Worm (Caenorhabditis elegans) whole organism, midembryonic: Measurements from ENCODE around the gene str-264.

Experiments used
- T22C8.4 ChIP-seq: fragments of 200-800 bp; sonication (Bioruptor generic); IDR thresholded peaks from 2 replicates; pipeline ENCODE4 v1.3.6; 2022; ENCODE audit warnings: missing genetic modification characterization, missing compliant biosample characterization
- cog-1 ChIP-seq: sonication (generic microtip); optimal IDR thresholded peaks from 2 replicates; lab custom pipeline; 2016; ENCODE audit warnings: missing genetic modification characterization, missing compliant biosample characterization
- flt-1 ChIP-seq: fragments of 200-800 bp; sonication (Bioruptor generic); IDR thresholded peaks from 2 replicates; pipeline ENCODE4 v1.3.6; 2022; ENCODE audit warnings: missing genetic modification characterization, missing compliant biosample characterization
- klf-2 ChIP-seq: fragments of 200-800 bp; sonication (Bioruptor generic); conservative IDR thresholded peaks from 2 replicates; pipeline ENCODE4 v1.3.6; 2022; ENCODE audit warnings: missing genetic modification reagents, missing genetic modification characterization, missing compliant biosample characterization
- med-1 ChIP-seq: sonication (generic microtip); optimal IDR thresholded peaks from 2 replicates; lab custom pipeline; 2017; ENCODE audit warnings: missing genetic modification characterization, mild to moderate bottlenecking, missing compliant biosample characterization, antibody characterized with exemption, missing genetic modification reagents; ENCODE audit not compliant: insufficient read depth
- ref-1 ChIP-seq: fragments of 200-800 bp; sonication (Bioruptor generic); conservative IDR thresholded peaks from 2 replicates; pipeline ENCODE4 v1.3.6; 2022; ENCODE audit warnings: missing genetic modification reagents, missing genetic modification characterization, missing compliant biosample characterization
- tab-1 ChIP-seq: fragments of 200-800 bp; sonication (Bioruptor generic); IDR thresholded peaks from 2 replicates; pipeline ENCODE4 v1.3.6; 2022; ENCODE audit warnings: missing genetic modification characterization, missing compliant biosample characterization
- ztf-23 ChIP-seq: fragments of 200-800 bp; sonication (Bioruptor generic); IDR thresholded peaks from 2 replicates; pipeline ENCODE4 v1.3.6; 2022; ENCODE audit warnings: missing genetic modification reagents, missing genetic modification characterization, missing compliant biosample characterization
- ztf-29 ChIP-seq: fragments of 200-800 bp; sonication (Bioruptor generic); IDR thresholded peaks from 2 replicates; pipeline ENCODE4 v1.3.6; 2022; ENCODE audit warnings: missing genetic modification reagents, missing genetic modification characterization, missing compliant biosample characterization

The str-264 gene

DNA sequence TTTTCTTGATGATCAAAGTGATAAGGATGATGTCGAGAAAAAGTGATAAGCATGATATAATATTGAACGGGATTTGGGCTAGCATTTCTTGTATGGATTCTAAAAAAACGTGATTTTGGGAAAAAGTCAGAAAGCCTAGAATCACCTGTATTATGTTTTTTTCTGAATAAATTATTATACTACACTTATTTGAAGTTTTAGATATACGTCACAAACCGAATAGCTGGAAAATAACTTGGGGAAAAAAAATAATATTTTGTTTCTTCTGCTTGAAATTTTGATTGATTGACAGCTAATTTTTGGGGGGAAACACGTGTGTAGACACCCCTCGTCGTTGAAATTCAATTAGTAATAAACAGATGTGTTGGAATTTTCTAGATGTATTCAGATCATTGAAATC is at the start of gene str-264:
str-264 (minus strand) TSS at position 101 of the 400 bp plus-strand sequence.
- no peak for TF ChIP-seq klf-2 (GFP tag; lab: Robert Waterston, UW)
- no peak for TF ChIP-seq ztf-29 (GFP tag; lab: Robert Waterston, UW)
- no peak for TF ChIP-seq ref-1
- TF ChIP-seq flt-1: no peak
- TF ChIP-seq cog-1 (tag; lab: Kevin White, UChicago): no peak
- TF ChIP-seq ztf-23 (GFP tag; lab: Robert Waterston, UW): no peak
- no peak for TF ChIP-seq med-1 (GFP tag; lab: Kevin White, UChicago)

DNA sequence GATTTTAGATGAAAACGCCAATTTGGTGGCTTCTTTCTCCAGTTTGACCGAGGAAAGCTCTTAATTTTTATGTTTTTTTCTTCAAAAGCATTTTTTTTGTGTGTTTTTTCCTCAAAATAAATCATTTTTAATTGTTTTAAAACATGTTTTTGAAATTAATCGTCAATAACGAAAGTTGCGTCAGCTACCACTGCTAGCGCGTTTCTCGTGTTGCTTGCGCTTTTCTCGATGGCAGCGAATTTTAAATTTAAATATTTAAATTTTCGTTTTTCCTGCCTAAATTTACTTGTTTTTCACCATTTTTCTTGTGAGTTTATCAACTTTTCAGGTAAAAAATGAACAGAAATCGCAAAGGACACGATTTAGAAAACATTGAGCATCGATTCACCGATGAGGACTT is 45.5 kb upstream of the str-264 start, which contains the start of gene prde-1:
prde-1 (plus strand) TSS at position 322 of the 400 bp plus-strand sequence.
- TF ChIP-seq ztf-29 (GFP tag; lab: Robert Waterston, UW) (no peak), klf-2 (GFP tag; lab: Robert Waterston, UW) (no peak), ref-1 (no peak), cog-1 (tag; lab: Kevin White, UChicago) (no peak), flt-1 (no peak), T22C8.4 (GFP tag; lab: Robert Waterston, UW) (no peak), tab-1 (GFP tag; lab: Robert Waterston, UW) (no peak), med-1 (GFP tag; lab: Kevin White, UChicago) (no peak), ztf-23 (GFP tag; lab: Robert Waterston, UW) (no peak)

DNA sequence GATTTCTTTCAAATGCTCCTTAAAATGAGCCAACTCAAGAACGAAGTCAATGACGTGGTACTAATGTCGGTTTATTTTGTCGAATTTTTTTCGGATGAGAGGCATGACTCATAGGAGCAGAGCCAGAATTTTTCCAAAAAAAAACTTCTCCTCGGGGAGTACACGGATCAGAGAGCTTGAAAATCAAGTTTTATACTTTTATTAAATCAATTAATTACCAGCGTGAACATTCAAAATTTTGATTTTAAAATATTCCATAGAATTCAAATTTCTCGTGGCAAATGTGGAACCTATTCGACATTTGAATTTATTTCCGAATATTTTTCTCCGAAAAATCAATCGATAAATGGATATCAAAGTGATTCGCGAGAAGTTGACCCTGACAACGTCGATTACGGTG is 43.9 kb upstream of the str-264 start, which contains the start of gene F21A3.4:
F21A3.4 (plus strand) TSS at position 301 of the 400 bp plus-strand sequence.
- TF ChIP-seq T22C8.4 (GFP tag; lab: Robert Waterston, UW) (no peak), ref-1 (no peak), med-1 (GFP tag; lab: Kevin White, UChicago) (no peak), ztf-23 (GFP tag; lab: Robert Waterston, UW) (no peak), cog-1 (tag; lab: Kevin White, UChicago) (no peak), ztf-29 (GFP tag; lab: Robert Waterston, UW) (no peak), tab-1 (GFP tag; lab: Robert Waterston, UW) (no peak), klf-2 (GFP tag; lab: Robert Waterston, UW) (no peak), flt-1 (no peak)

DNA sequence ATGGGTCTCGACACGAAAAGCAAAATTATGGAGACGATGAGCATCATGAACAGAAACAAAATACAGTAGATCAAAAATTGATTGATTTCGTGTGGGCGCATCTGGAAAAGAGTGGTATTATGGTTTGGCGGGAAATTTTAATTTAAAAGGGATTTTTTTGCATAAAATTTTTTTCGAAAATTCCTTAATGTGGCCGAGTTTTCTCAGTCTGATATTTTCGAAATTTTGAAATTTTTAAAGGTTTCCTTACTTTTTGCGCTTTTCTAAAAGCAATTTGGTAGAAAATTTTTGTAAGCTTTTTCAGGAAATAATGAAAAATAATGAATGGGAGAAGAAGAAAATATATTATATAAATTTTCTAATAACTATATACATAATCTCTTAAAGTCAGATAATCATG is 41.4 kb upstream of the str-264 start, which contains the start of gene F21A3.2:
F21A3.2 (minus strand) TSS at position 101 of the 400 bp plus-strand sequence.
- TF ChIP-seq klf-2 (GFP tag; lab: Robert Waterston, UW): no peak
- no peak for TF ChIP-seq ztf-23 (GFP tag; lab: Robert Waterston, UW)
- no peak for TF ChIP-seq ref-1
- TF ChIP-seq med-1 (GFP tag; lab: Kevin White, UChicago): no peak
- no peak for TF ChIP-seq ztf-29 (GFP tag; lab: Robert Waterston, UW)
- TF ChIP-seq flt-1: no peak
- no peak for TF ChIP-seq tab-1 (GFP tag; lab: Robert Waterston, UW)
- no peak for TF ChIP-seq T22C8.4 (GFP tag; lab: Robert Waterston, UW)
- no peak for TF ChIP-seq cog-1 (tag; lab: Kevin White, UChicago)

DNA sequence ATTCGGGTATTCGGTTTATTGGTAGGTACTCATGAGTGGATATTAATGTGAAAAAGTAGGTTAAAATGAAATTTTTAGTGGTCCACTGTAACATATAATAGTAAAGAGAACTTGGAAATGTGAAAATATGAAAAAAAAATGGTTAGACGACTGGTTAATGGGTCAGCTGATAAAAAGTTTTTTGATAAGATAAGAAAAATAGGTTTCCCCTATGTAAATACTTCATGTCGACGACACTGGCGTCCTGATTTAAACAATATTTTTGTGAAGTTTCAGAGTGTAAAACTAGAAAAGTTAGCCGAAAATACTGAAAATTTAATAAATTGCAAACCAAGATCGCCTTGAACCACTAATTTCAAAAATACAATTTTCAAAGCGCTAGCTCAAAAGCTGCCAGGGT is 40.7 kb upstream of the str-264 start, which contains the start of gene F21A3.11:
F21A3.11 (minus strand) TSS at position 117 of the 400 bp plus-strand sequence.
- TF ChIP-seq klf-2 (GFP tag; lab: Robert Waterston, UW) (no peak), tab-1 (GFP tag; lab: Robert Waterston, UW) (no peak), ztf-29 (GFP tag; lab: Robert Waterston, UW) (no peak), cog-1 (tag; lab: Kevin White, UChicago) (no peak), T22C8.4 (GFP tag; lab: Robert Waterston, UW) (no peak), ztf-23 (GFP tag; lab: Robert Waterston, UW) (no peak), flt-1 (no peak), med-1 (GFP tag; lab: Kevin White, UChicago) (no peak), ref-1 (no peak)

DNA sequence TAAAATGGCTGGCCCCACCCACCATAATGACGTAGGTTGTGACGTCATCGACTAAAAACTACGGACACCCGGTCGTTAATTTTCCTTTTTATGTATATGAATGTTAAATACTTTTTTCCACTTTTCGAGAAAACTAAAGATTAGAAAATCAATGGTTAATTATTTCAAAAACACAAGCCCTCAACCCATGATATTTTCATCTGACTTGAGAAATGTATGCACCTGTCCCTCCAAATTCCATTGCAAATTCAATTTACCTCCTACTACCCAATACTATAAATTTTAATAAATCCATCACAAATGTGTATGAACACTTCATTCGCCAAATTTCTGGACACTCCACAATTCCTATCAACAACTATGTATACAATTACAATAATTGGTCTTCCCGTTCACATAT is 36.7 kb upstream of the str-264 start, which contains the start of gene srh-276:
srh-276 (plus strand) TSS at position 301 of the 400 bp plus-strand sequence.
- TF ChIP-seq cog-1 (tag; lab: Kevin White, UChicago): no peak
- TF ChIP-seq med-1 (GFP tag; lab: Kevin White, UChicago): no peak
- TF ChIP-seq T22C8.4 (GFP tag; lab: Robert Waterston, UW): no peak
- TF ChIP-seq ref-1: no peak
- no peak for TF ChIP-seq tab-1 (GFP tag; lab: Robert Waterston, UW)
- no peak for TF ChIP-seq ztf-23 (GFP tag; lab: Robert Waterston, UW)
- TF ChIP-seq flt-1: no peak
- TF ChIP-seq ztf-29 (GFP tag; lab: Robert Waterston, UW): no peak

DNA sequence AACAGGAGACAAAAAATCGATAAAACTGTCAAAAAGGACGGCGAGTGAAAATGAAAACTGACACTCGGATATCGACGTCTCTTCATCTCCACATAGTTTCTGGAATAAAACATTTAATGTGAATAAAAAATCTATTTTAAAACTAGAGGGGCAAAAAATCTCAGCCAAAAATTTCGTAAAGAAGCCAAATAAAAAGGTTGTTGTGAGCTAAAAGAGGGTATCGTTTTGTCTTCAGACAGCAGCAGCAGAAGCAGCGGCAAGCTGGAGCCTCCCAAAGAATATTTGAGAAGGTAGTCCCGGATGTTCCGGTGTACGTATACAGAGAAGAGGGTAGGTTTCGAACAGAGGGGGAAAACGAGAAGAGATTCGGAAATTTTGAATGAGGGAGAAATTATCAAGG is 29.5 kb upstream of the str-264 start, which contains the start of gene lgc-31:
lgc-31 (minus strand) TSS at position 101 of the 400 bp plus-strand sequence.
- TF ChIP-seq cog-1 (tag; lab: Kevin White, UChicago): no peak
- no peak for TF ChIP-seq klf-2 (GFP tag; lab: Robert Waterston, UW)
- TF ChIP-seq med-1 (GFP tag; lab: Kevin White, UChicago): no peak
- TF ChIP-seq T22C8.4 (GFP tag; lab: Robert Waterston, UW): no peak
- no peak for TF ChIP-seq ref-1
- no peak for TF ChIP-seq ztf-23 (GFP tag; lab: Robert Waterston, UW)
- no peak for TF ChIP-seq ztf-29 (GFP tag; lab: Robert Waterston, UW)

DNA sequence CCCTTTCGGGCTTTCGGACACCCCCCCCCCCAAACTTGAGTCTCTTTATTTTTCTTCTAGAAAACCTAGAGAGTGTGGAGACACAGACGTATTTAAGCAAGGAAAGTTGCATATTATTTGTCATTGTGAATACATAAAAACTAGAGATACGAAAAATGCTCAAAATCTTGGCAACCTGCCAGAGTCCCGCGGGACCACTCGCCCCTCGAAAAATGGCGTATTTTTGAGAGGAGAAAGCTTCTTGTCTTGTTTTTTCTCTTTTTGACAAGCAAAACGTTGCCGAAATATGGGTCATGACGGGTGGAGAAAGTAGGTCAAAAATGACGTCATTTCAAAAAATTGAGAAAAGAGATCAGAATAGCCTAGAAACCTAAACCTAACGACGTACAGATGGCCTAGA is 28.0 kb upstream of the str-264 start:
- TF ChIP-seq ztf-23 (GFP tag; lab: Robert Waterston, UW) (no peak), ref-1 (no peak), cog-1 (tag; lab: Kevin White, UChicago) (no peak), tab-1 (GFP tag; lab: Robert Waterston, UW) (no peak), flt-1 (no peak)

DNA sequence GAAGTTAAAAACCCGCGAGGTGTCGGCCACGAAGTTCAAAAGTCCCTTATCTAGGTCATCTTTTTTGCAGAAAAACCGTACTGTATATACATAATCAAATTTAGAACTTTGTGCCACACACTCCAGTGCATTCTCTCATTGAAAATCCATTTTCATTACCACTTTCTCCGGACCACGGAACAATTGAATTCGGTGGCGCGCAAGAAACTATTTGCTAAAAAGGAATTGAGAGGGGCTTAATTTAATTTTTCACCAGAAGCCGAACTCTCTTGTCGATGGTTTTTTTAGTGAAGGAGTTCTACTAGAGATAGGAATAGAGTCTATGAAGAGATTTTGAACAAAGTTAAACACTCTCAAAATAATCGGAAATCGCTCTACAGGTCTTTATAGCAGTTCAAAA is 27.4 kb upstream of the str-264 start:
- TF ChIP-seq cog-1 (tag; lab: Kevin White, UChicago) (no peak), ref-1 (no peak)

DNA sequence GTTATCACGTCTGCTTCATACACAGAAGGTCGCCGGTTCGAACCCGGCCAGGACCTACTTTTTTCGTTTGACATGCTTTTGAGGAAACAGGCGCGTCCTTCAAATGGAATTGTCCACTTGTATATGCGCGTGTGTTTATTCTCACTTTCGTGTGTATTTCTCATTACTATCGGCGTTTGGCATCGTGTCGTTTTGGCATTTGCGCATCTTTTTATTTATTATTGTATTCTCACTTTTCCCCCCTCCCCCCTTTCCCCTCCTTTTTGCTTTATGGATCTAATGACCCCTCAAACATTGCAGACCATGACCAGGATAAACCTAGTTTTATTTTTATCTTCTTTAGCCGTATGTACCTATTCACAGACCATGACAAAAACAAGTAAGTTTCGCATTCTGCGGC is 25.0 kb upstream of the str-264 start, which contains the start of gene F21A3.3:
F21A3.3 (plus strand) TSS at position 301 of the 400 bp plus-strand sequence.
- TF ChIP-seq flt-1 (no peak), ztf-23 (GFP tag; lab: Robert Waterston, UW) (no peak), ztf-29 (GFP tag; lab: Robert Waterston, UW) (no peak), klf-2 (GFP tag; lab: Robert Waterston, UW) (no peak), T22C8.4 (GFP tag; lab: Robert Waterston, UW) (no peak), ref-1 (no peak), tab-1 (GFP tag; lab: Robert Waterston, UW) (no peak), cog-1 (tag; lab: Kevin White, UChicago) (no peak)
